Fruit fly (Drosophila melanogaster): ENCODE measurements around the gene CG9609.

Gene CG9609

dm6 chrX:16751579-16752156, 35.1 kb downstream of the CG9609 start, which contains the start of gene goe (continued):
- peak; percentile 74; the same call in 1 of the 2 replicates for TF ChIP-seq CG16779 (GFP tag; IDR thresholded peaks at IDR 0.05)
- peak; percentile 100 for TF ChIP-seq Ets97D (GFP tag; optimal IDR thresholded peaks at IDR 0.05)
- peak; percentile 42 for TF ChIP-seq Hmx (GFP tag; optimal IDR thresholded peaks at IDR 0.05)
- TF ChIP-seq bcd (GFP tag; optimal IDR thresholded peaks at IDR 0.05): peak; percentile 85
- peak; percentile 81 for TF ChIP-seq Gug (GFP tag; IDR thresholded peaks at IDR 0.05)
- peak; percentile 88 for TF ChIP-seq ken (GFP tag; IDR thresholded peaks at IDR 0.05)
- TF ChIP-seq Lhr (GFP tag; optimal IDR thresholded peaks at IDR 0.05): peak; percentile 95
- TF ChIP-seq BEAF-32 (GFP tag; optimal IDR thresholded peaks at IDR 0.05): peak; percentile 97
- peak; percentile 6 for TF ChIP-seq CG1529 (GFP tag; optimal IDR thresholded peaks at IDR 0.05)
- TF ChIP-seq Scr (GFP tag; IDR thresholded peaks at IDR 0.05; ENCODE audit: partially characterized antibody): peak; percentile 89
- TF ChIP-seq fu2 (GFP tag; optimal IDR thresholded peaks at IDR 0.05): peak; percentile 87
- peak; percentile 63 for TF ChIP-seq tgo (GFP tag; IDR thresholded peaks at IDR 0.05)
- TF ChIP-seq CG12744 (GFP tag; optimal IDR thresholded peaks at IDR 0.05): peak; percentile 76
- peak; percentile 74 for TF ChIP-seq CG4360 (GFP tag; IDR thresholded peaks at IDR 0.05)
- peak; percentile 53 for TF ChIP-seq cg (GFP tag; optimal IDR thresholded peaks at IDR 0.05)
- TF ChIP-seq Tbp (GFP tag; optimal IDR thresholded peaks at IDR 0.05): no peak
- TF ChIP-seq lilli (GFP tag; optimal IDR thresholded peaks at IDR 0.05): peak; percentile 85
- peak; percentile 39; the same call in 1 of the 2 replicates for TF ChIP-seq Awh (GFP tag; IDR thresholded peaks at IDR 0.05)
- TF ChIP-seq Mes4 (GFP tag; optimal IDR thresholded peaks at IDR 0.05): peak; percentile 85
- peak; percentile 91 for TF ChIP-seq CHES-1-like (GFP tag; optimal IDR thresholded peaks at IDR 0.05)
- TF ChIP-seq twi (tag; optimal IDR thresholded peaks at IDR 0.05): peak; percentile 63
- TF ChIP-seq CG5180 (GFP tag; optimal IDR thresholded peaks at IDR 0.05): no peak
- TF ChIP-seq btn (GFP tag; optimal IDR thresholded peaks at IDR 0.05): peak; percentile 57
- TF ChIP-seq CG17328 (GFP tag; IDR thresholded peaks at IDR 0.05): peak; percentile 82
- TF ChIP-seq gcm2 (GFP tag; optimal IDR thresholded peaks at IDR 0.05): peak; percentile 49
- TF ChIP-seq CG2116 (GFP tag; optimal IDR thresholded peaks at IDR 0.05): peak; percentile 87
- TF ChIP-seq CG13287 (GFP tag; IDR thresholded peaks at IDR 0.05; ENCODE audit: partially characterized antibody): peak; percentile 93
- TF ChIP-seq nerfin-1 (tag; optimal IDR thresholded peaks at IDR 0.05): no peak
- TF ChIP-seq CG1603 (tag; optimal IDR thresholded peaks at IDR 0.05): peak; percentile 82
- peak; percentile 71 for TF ChIP-seq en (GFP tag; optimal IDR thresholded peaks at IDR 0.05)
- peak; percentile 95 for TF ChIP-seq pita (GFP tag; optimal IDR thresholded peaks at IDR 0.05)
- peak; percentile 81 for TF ChIP-seq Abd-B (GFP tag; optimal IDR thresholded peaks at IDR 0.05)
- peak; percentile 73; the same call in 2 of the 3 replicates for TF ChIP-seq Optix (GFP tag; IDR thresholded peaks at IDR 0.05)
- peak; percentile 74 for TF ChIP-seq CG43689 (GFP tag; IDR thresholded peaks at IDR 0.05)
- TF ChIP-seq unc-4 (GFP tag; IDR thresholded peaks at IDR 0.05; ENCODE audit: partially characterized antibody): peak; percentile 81
- no peak for TF ChIP-seq z (GFP tag; IDR thresholded peaks at IDR 0.05)
- peak; percentile 42 for TF ChIP-seq ab (GFP tag; optimal IDR thresholded peaks at IDR 0.05)
- TF ChIP-seq lov (optimal IDR thresholded peaks at IDR 0.05): no peak
- peak; percentile 84; the same call in 2 of the 3 replicates for TF ChIP-seq lov (GFP tag; IDR thresholded peaks at IDR 0.05)
- TF ChIP-seq ara (GFP tag; IDR thresholded peaks at IDR 0.05): peak; percentile 67
- TF ChIP-seq Chrac-16 (GFP tag; optimal IDR thresholded peaks at IDR 0.05): peak; percentile 76
- TF ChIP-seq knrl (GFP tag; IDR thresholded peaks at IDR 0.05; ENCODE audit: partially characterized antibody): peak; percentile 87
- peak; percentile 79; the same call in 1 of the 2 replicates for TF ChIP-seq sna (GFP tag; IDR thresholded peaks at IDR 0.05; ENCODE audit: partially characterized antibody)
- TF ChIP-seq CG31441 (GFP tag; IDR thresholded peaks at IDR 0.05): 0 out of 2 replicates have a peak, but pooled peaks have one; percentile 32
- TF ChIP-seq CG15696 (tag; optimal IDR thresholded peaks at IDR 0.05): no peak
- TF ChIP-seq NC2α (GFP tag; optimal IDR thresholded peaks at IDR 0.05): peak; percentile 56
- TF ChIP-seq vnd (GFP tag; IDR thresholded peaks at IDR 0.05; ENCODE audit: partially characterized antibody): peak; percentile 76
- peak; percentile 43 for TF ChIP-seq oc (tag; optimal IDR thresholded peaks at IDR 0.05)
- TF ChIP-seq CG8944 (GFP tag; optimal IDR thresholded peaks at IDR 0.05): peak; percentile 85
- TF ChIP-seq nmo (GFP tag; optimal IDR thresholded peaks at IDR 0.05): peak; percentile 76
